Fruit fly (Drosophila melanogaster) whole organism, embryonic: ENCODE data around the gene Atg8b.
A peak's percentile ranks its signal among the peaks of the same experiment; 100 is the strongest.

Experiments used
- CG10274 ChIP-seq: fragments of 200-800 bp; sonication (Bioruptor generic); optimal IDR thresholded peaks from 3 replicates; lab custom pipeline; 2017; ENCODE audit warnings: missing biosample characterization, mild to moderate bottlenecking, missing genetic modification characterization
- CG10321 ChIP-seq: fragments of 200-800 bp; sonication (Bioruptor generic); IDR thresholded peaks from 2 replicates; pipeline ENCODE4 v1.3.6; 2022; ENCODE audit warnings: missing biosample characterization, missing genetic modification characterization
- CG10565 ChIP-seq: fragments of 200-800 bp; sonication (Bioruptor generic); optimal IDR thresholded peaks from 3 replicates; lab custom pipeline; 2016; ENCODE audit warnings: missing biosample characterization, mild to moderate bottlenecking, missing genetic modification characterization
- CG10959 ChIP-seq: fragments of 200-800 bp; sonication (Bioruptor generic); IDR thresholded peaks from 2 replicates; pipeline ENCODE4 v1.3.6; 2022; ENCODE audit warnings: missing biosample characterization, missing genetic modification characterization
- CG11504 ChIP-seq: fragments of 200-800 bp; sonication (Bioruptor generic); optimal IDR thresholded peaks from 3 replicates; lab custom pipeline; 2019; ENCODE audit warnings: missing biosample characterization, mild to moderate bottlenecking, missing genetic modification characterization, moderate library complexity
- CG14441 ChIP-seq: fragments of 200-800 bp; sonication (Bioruptor generic); IDR thresholded peaks from 2 replicates; pipeline ENCODE4 v1.3.6; 2022; ENCODE audit warnings: missing biosample characterization, missing genetic modification characterization
- CG14860 ChIP-seq: fragments of 200-800 bp; sonication (Bioruptor generic); IDR thresholded peaks from 3 replicates; pipeline ENCODE4 v1.3.6; 2022; ENCODE audit warnings: missing biosample characterization, missing genetic modification characterization; ENCODE audit not compliant: partially characterized antibody
- CG15269 ChIP-seq: fragments of 200-800 bp; sonication (Bioruptor generic); optimal IDR thresholded peaks from 2 replicates; lab custom pipeline; 2018; ENCODE audit warnings: missing biosample characterization, mild to moderate bottlenecking, missing genetic modification characterization, moderate library complexity
- CG1603 ChIP-seq: fragments of 200-800 bp; sonication (Bioruptor generic); optimal IDR thresholded peaks from 2 replicates; lab custom pipeline; 2019; ENCODE audit warnings: missing biosample characterization, mild to moderate bottlenecking, missing genetic modification characterization, moderate library complexity
- CG16779 ChIP-seq: fragments of 200-800 bp; sonication (Bioruptor generic); IDR thresholded peaks from 2 replicates; pipeline ENCODE4 v1.3.6; 2022; ENCODE audit warnings: missing biosample characterization, missing genetic modification characterization
- CG18599 ChIP-seq: fragments of 200-800 bp; sonication (Bioruptor generic); optimal IDR thresholded peaks from 3 replicates; lab custom pipeline; 2017; ENCODE audit warnings: missing biosample characterization, missing genetic modification characterization, mild to moderate bottlenecking, moderate library complexity, missing genetic modification reagents
- CG18764 ChIP-seq: fragments of 200-800 bp; sonication (Bioruptor generic); optimal IDR thresholded peaks from 3 replicates; lab custom pipeline; 2016; ENCODE audit warnings: missing biosample characterization, missing genetic modification characterization
- CG32767 ChIP-seq: fragments of 200-800 bp; sonication (Bioruptor generic); IDR thresholded peaks from 2 replicates; pipeline ENCODE4 v1.3.6; 2022; ENCODE audit warnings: missing biosample characterization, missing genetic modification characterization
- CG34224 ChIP-seq: fragments of 200-800 bp; sonication (Bioruptor generic); IDR thresholded peaks from 3 replicates; pipeline ENCODE4 v1.3.6; 2022; ENCODE audit warnings: missing biosample characterization, missing genetic modification characterization; ENCODE audit not compliant: partially characterized antibody
- CG3838 ChIP-seq: fragments of 200-800 bp; sonication (Bioruptor generic); optimal IDR thresholded peaks from 3 replicates; lab custom pipeline; 2016; ENCODE audit warnings: missing biosample characterization, missing genetic modification characterization
- CG3995 ChIP-seq: fragments of 200-800 bp; sonication (Bioruptor generic); optimal IDR thresholded peaks from 3 replicates; lab custom pipeline; 2016; ENCODE audit warnings: missing biosample characterization, missing genetic modification characterization
- CG7963 ChIP-seq: fragments of 200-800 bp; sonication (Bioruptor generic); IDR thresholded peaks from 3 replicates; pipeline ENCODE4 v1.3.6; 2022; ENCODE audit warnings: missing biosample characterization, missing genetic modification characterization; ENCODE audit not compliant: partially characterized antibody
- D ChIP-seq, 2 experiments: fragments of 200-800 bp in 1 of 2; fragments of >200 bp in 1 of 2; sonication (Bioruptor generic) in 1 of 2; optimal IDR thresholded peaks; 2 replicates in 1 of 2; 3 replicates in 1 of 2; lab custom pipeline; 2017; ENCODE audit warnings: mild to moderate bottlenecking in 1 of 2, missing biosample characterization in 1 of 2, missing genetic modification characterization in 1 of 2, missing genetic modification reagents in 1 of 2
- Deaf1 ChIP-seq: fragments of 200-800 bp; optimal IDR thresholded peaks from 3 replicates; lab custom pipeline; 2019; ENCODE audit warnings: missing biosample characterization, mild to moderate bottlenecking, missing genetic modification characterization, moderate library complexity
- Dll ChIP-seq: fragments of 200-800 bp; sonication (Bioruptor generic); IDR thresholded peaks from 4 replicates; pipeline ENCODE4 v1.3.6; 2022; ENCODE audit warnings: missing biosample characterization, missing genetic modification characterization; ENCODE audit not compliant: partially characterized antibody
- Dref ChIP-seq: fragments of 200-800 bp; sonication (Bioruptor generic); IDR thresholded peaks from 2 replicates; pipeline ENCODE4 v1.3.6; 2022; ENCODE audit warnings: missing biosample characterization, missing genetic modification characterization
- Eip74EF ChIP-seq, 2 experiments: fragments of 200-800 bp in 1 of 2; fragments of >200 bp in 1 of 2; sonication (Bioruptor generic) in 1 of 2; optimal IDR thresholded peaks; 2 replicates each; lab custom pipeline; 2017 to 2019; ENCODE audit warnings: missing biosample characterization in 2 of 2, missing genetic modification characterization in 2 of 2, mild to moderate bottlenecking in 1 of 2, moderate library complexity in 1 of 2
- Hr3 ChIP-seq: fragments of 200-800 bp; sonication (Bioruptor generic); optimal IDR thresholded peaks from 3 replicates; lab custom pipeline; 2016; ENCODE audit warnings: missing biosample characterization, missing genetic modification characterization
- MBD-R2 ChIP-seq: fragments of 200-800 bp; sonication (Bioruptor generic); IDR thresholded peaks from 2 replicates; pipeline ENCODE4 v1.3.6; 2022; ENCODE audit warnings: missing biosample characterization, missing genetic modification characterization
- Mrtf ChIP-seq: fragments of 200-800 bp; sonication (Bioruptor generic); IDR thresholded peaks from 3 replicates; pipeline ENCODE4 v1.3.6; 2022; ENCODE audit warnings: missing biosample characterization, missing genetic modification characterization
- Taf1 ChIP-seq: fragments of 200-800 bp; sonication (Bioruptor generic); IDR thresholded peaks from 2 replicates; pipeline ENCODE4 v1.3.6; 2022; ENCODE audit warnings: missing biosample characterization, missing genetic modification characterization
- ac ChIP-seq: fragments of 200-800 bp; sonication (Bioruptor generic); optimal IDR thresholded peaks from 3 replicates; lab custom pipeline; 2017; ENCODE audit warnings: missing biosample characterization, mild to moderate bottlenecking, missing genetic modification characterization
- al ChIP-seq: fragments of 200-800 bp; sonication (Bioruptor generic); IDR thresholded peaks from 2 replicates; pipeline ENCODE4 v1.3.6; 2022; ENCODE audit warnings: missing biosample characterization, missing genetic modification characterization
- amos ChIP-seq: fragments of 200-800 bp; sonication (Bioruptor generic); IDR thresholded peaks from 2 replicates; pipeline ENCODE4 v1.3.6; 2022; ENCODE audit warnings: missing biosample characterization, missing genetic modification characterization; ENCODE audit not compliant: partially characterized antibody
- bbx ChIP-seq: fragments of 200-800 bp; sonication (Bioruptor generic); IDR thresholded peaks from 2 replicates; pipeline ENCODE4 v1.3.6; 2022; ENCODE audit warnings: missing biosample characterization, missing genetic modification characterization; ENCODE audit not compliant: partially characterized antibody
- cg ChIP-seq: fragments of 200-800 bp; sonication (Bioruptor generic); optimal IDR thresholded peaks from 3 replicates; lab custom pipeline; 2019; ENCODE audit warnings: missing biosample characterization, mild to moderate bottlenecking, missing genetic modification characterization, moderate library complexity
- chinmo ChIP-seq: fragments of 200-800 bp; sonication (Bioruptor generic); IDR thresholded peaks from 4 replicates; pipeline ENCODE4 v1.3.6; 2022; ENCODE audit warnings: missing biosample characterization, missing genetic modification characterization; ENCODE audit not compliant: partially characterized antibody
- chm ChIP-seq: fragments of 200-800 bp; sonication (Bioruptor generic); IDR thresholded peaks from 2 replicates; pipeline ENCODE4 v1.3.6; 2022; ENCODE audit warnings: missing biosample characterization, missing genetic modification characterization
- crp ChIP-seq, 2 experiments: fragments of 200-800 bp; sonication (Bioruptor generic); optimal IDR thresholded peaks; 2 replicates in 1 of 2; 3 replicates in 1 of 2; lab custom pipeline; 2017; ENCODE audit warnings: missing biosample characterization in 2 of 2, missing genetic modification characterization in 2 of 2, mild to moderate bottlenecking in 1 of 2, moderate library complexity in 1 of 2
- eve ChIP-seq, 2 experiments: fragments of >200 bp; optimal IDR thresholded peaks; 2 replicates each; lab custom pipeline; 2017; ENCODE audit warnings: missing biosample characterization in 2 of 2, missing genetic modification characterization in 2 of 2
- gem ChIP-seq: fragments of 200-800 bp; sonication (Bioruptor generic); optimal IDR thresholded peaks from 2 replicates; lab custom pipeline; 2019; ENCODE audit warnings: missing biosample characterization, mild to moderate bottlenecking, missing genetic modification characterization, moderate library complexity
- nerfin-2 ChIP-seq: fragments of 200-800 bp; sonication (Bioruptor generic); IDR thresholded peaks from 2 replicates; pipeline ENCODE4 v1.3.6; 2022; ENCODE audit warnings: missing biosample characterization, missing genetic modification characterization; ENCODE audit not compliant: partially characterized antibody
- pan ChIP-seq, 4 experiments: fragments of >200 bp in 3 of 4; fragments of 200-800 bp in 1 of 4; sonication (Bioruptor generic) in 1 of 4; optimal IDR thresholded peaks in 3 of 4; IDR thresholded peaks in 1 of 4; 2 replicates each; pipeline versions ENCODE4 v1.3.6 to Lab custom; 2017 to 2022; ENCODE audit warnings: missing biosample characterization in 2 of 4, missing genetic modification characterization in 2 of 4, mixed read lengths in 1 of 4
- phol ChIP-seq: fragments of 200-800 bp; sonication (Bioruptor generic); optimal IDR thresholded peaks from 3 replicates; lab custom pipeline; 2018; ENCODE audit warnings: missing biosample characterization, mild to moderate bottlenecking, missing genetic modification characterization, moderate library complexity
- rib ChIP-seq: fragments of 200-800 bp; sonication (Bioruptor generic); IDR thresholded peaks from 2 replicates; pipeline ENCODE4 v1.3.6; 2022; ENCODE audit warnings: missing biosample characterization, missing genetic modification characterization
- slbo ChIP-seq: fragments of 200-800 bp; sonication (Bioruptor generic); IDR thresholded peaks from 2 replicates; pipeline ENCODE4 v1.3.6; 2022; ENCODE audit warnings: missing biosample characterization, missing genetic modification characterization
- sqz ChIP-seq: fragments of 200-800 bp; sonication (Bioruptor generic); optimal IDR thresholded peaks from 3 replicates; lab custom pipeline; 2018; ENCODE audit warnings: missing biosample characterization, mild to moderate bottlenecking, missing genetic modification characterization
- stwl ChIP-seq: fragments of 200-800 bp; sonication (Bioruptor generic); optimal IDR thresholded peaks from 3 replicates; lab custom pipeline; 2018; ENCODE audit warnings: missing biosample characterization, mild to moderate bottlenecking, missing genetic modification characterization, moderate library complexity
- tna ChIP-seq: fragments of 200-800 bp; sonication (Bioruptor generic); IDR thresholded peaks from 2 replicates; pipeline ENCODE4 v1.3.6; 2022; ENCODE audit warnings: missing biosample characterization, missing genetic modification characterization; ENCODE audit not compliant: partially characterized antibody
- trem ChIP-seq: fragments of 200-800 bp; optimal IDR thresholded peaks from 3 replicates; lab custom pipeline; 2019; ENCODE audit warnings: missing biosample characterization, mild to moderate bottlenecking, missing genetic modification characterization, moderate library complexity
- zen ChIP-seq: fragments of 200-800 bp; sonication (Bioruptor generic); optimal IDR thresholded peaks from 3 replicates; lab custom pipeline; 2018; ENCODE audit warnings: missing biosample characterization, mild to moderate bottlenecking, missing genetic modification characterization, moderate library complexity
- zen2 ChIP-seq: fragments of 200-800 bp; sonication (Bioruptor generic); IDR thresholded peaks from 3 replicates; pipeline ENCODE4 v1.3.6; 2022; ENCODE audit warnings: missing biosample characterization, missing genetic modification characterization; ENCODE audit not compliant: partially characterized antibody

Gene Atg8b

DNA sequence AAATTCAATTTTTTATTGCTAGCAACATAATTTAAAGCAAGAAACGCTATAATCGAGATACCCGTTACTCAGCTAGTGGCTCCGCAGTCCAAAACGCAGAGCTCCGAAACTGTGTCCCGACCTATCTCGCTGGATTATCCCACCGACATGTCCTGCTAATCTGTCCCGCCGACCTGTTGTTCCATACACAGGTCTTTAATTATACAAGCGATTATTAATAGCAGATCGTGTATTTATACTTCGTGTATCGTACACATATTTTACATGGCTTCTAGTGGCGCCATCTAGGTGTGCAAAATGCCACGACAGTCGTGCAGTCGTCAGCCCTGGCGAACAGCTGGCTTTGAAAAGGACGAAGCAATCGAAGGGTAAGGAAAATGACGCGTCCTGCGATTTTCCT is 8.4 kb upstream of the Atg8b start, which contains the start of gene CG14321:
CG14321 (plus strand) TSS at position 338 of the 400 bp plus-strand sequence.
- TF ChIP-seq Taf1 (GFP tag; lab: Robert Waterston, UW) (no peak), CG14860 (GFP tag; lab: Robert Waterston, UW) (peak; percentile 88), CG3995 (GFP tag; lab: Kevin White, UChicago) (no peak), stwl (tag; lab: Kevin White, UChicago) (peak; percentile 85), Deaf1 (tag; lab: Kevin White, UChicago) (peak; percentile 30), CG32767 (GFP tag; lab: Robert Waterston, UW) (no peak), CG10959 (GFP tag; lab: Robert Waterston, UW) (0 out of 2 replicates have a peak, but pooled peaks have one; percentile 13), CG1603 (tag; lab: Kevin White, UChicago) (peak; percentile 40), CG10565 (no peak), bbx (GFP tag; lab: Robert Waterston, UW) (peak; percentile 65; the same call in 1 of the 2 replicates), CG3838 (GFP tag; lab: Kevin White, UChicago) (no peak), sqz (GFP tag; lab: Kevin White, UChicago) (no peak), tna (peak; percentile 76), al (GFP tag; lab: Robert Waterston, UW) (no peak), nerfin-2 (GFP tag; lab: Robert Waterston, UW) (peak; percentile 76), slbo (peak; percentile 20; the same call in 1 of the 2 replicates), CG15269 (tag; lab: Kevin White, UChicago) (no peak), Hr3 (GFP tag; lab: Kevin White, UChicago) (no peak), Dll (GFP tag; lab: Robert Waterston, UW) (peak; percentile 55; the same call in 2 of the 4 replicates), chinmo (GFP tag; lab: Robert Waterston, UW) (0 out of 4 replicates have a peak, but pooled peaks have one; percentile 14), Eip74EF (GFP tag; optimal IDR thresholded peaks at IDR 0.05; lab: Kevin White, UChicago) (no peak), phol (tag; lab: Kevin White, UChicago) (peak; percentile 31), CG11504 (peak; percentile 22), cg (GFP tag; lab: Kevin White, UChicago) (no peak), chm (0 out of 2 replicates have a peak, but pooled peaks have one; percentile 13), zen2 (GFP tag; lab: Robert Waterston, UW) (peak; percentile 35; the same call in 1 of the 3 replicates), CG34224 (GFP tag; lab: Robert Waterston, UW) (peak; percentile 18; the same call in 1 of the 3 replicates), amos (GFP tag; lab: Robert Waterston, UW) (peak; percentile 74), MBD-R2 (GFP tag; lab: Robert Waterston, UW) (peak; percentile 58; the same call in 1 of the 2 replicates), CG10321 (GFP tag; lab: Robert Waterston, UW) (no peak), CG18764 (GFP tag; lab: Kevin White, UChicago) (no peak), Mrtf (GFP tag; lab: Robert Waterston, UW) (no peak; the same call in 2 of the 3 replicates), CG18599 (GFP tag; lab: Kevin White, UChicago) (no peak), eve (GFP tag; optimal IDR thresholded peaks at IDR 0.05; lab: Kevin White, UChicago) (no peak), zen (tag; lab: Kevin White, UChicago) (peak; percentile 77), CG16779 (GFP tag; lab: Robert Waterston, UW) (no peak), CG7963 (0 out of 3 replicates have a peak, but pooled peaks have one; percentile 16), CG10274 (no peak), Dref (GFP tag; lab: Robert Waterston, UW) (no peak), gem (tag; lab: Kevin White, UChicago) (no peak), D (optimal IDR thresholded peaks at IDR 0.05; lab: Kevin White, UChicago) (peak; percentile 23), D (GFP tag; optimal IDR thresholded peaks at IDR 0.05; lab: Kevin White, UChicago) (no peak), trem (tag; lab: Kevin White, UChicago) (peak; percentile 30), rib (no peak), crp (GFP tag; optimal IDR thresholded peaks at IDR 0.05; lab: Kevin White, UChicago) (peak; percentile 40 to 86), ac (GFP tag; lab: Kevin White, UChicago) (no peak), pan (optimal IDR thresholded peaks at IDR 0.05; lab: Kevin White, UChicago) (no peak), pan (GFP tag; optimal IDR thresholded peaks at IDR 0.05 in 1 of 2, IDR thresholded peaks at IDR 0.05 in 1 of 2) (no peak), CG14441 (GFP tag; lab: Robert Waterston, UW) (no peak)
